Worm (Caenorhabditis elegans) whole organism, L1 larva: Measurements from ENCODE around the gene F20D6.12.

Experiments used
- aha-1 ChIP-seq: fragments of 150-350 bp; optimal IDR thresholded peaks from 2 replicates; lab custom pipeline; 2014; ENCODE audit warnings: missing biosample characterization, missing genetic modification characterization
- elt-3 ChIP-seq, 6 experiments: fragments of 150-350 bp in 1 of 6; sonication (generic microtip); optimal IDR thresholded peaks; 2 replicates each; lab custom pipeline; 2017 to 2018; ENCODE audit warnings: missing biosample characterization in 6 of 6, missing genetic modification characterization in 6 of 6, inconsistent platforms in 1 of 6
- fkh-10 ChIP-seq: sonication (generic microtip); optimal IDR thresholded peaks from 2 replicates; lab custom pipeline; 2017; ENCODE audit warnings: missing biosample characterization, missing genetic modification reagents, missing genetic modification characterization
- fkh-4 ChIP-seq: sonication (generic microtip); optimal IDR thresholded peaks from 2 replicates; lab custom pipeline; 2016; ENCODE audit warnings: missing compliant biosample characterization, missing genetic modification characterization, borderline replicate concordance
- nhr-237 ChIP-seq: fragments of 150-350 bp; optimal IDR thresholded peaks from 2 replicates; lab custom pipeline; 2014; ENCODE audit warnings: missing biosample characterization, missing genetic modification characterization
- nhr-76 ChIP-seq: sonication (generic microtip); optimal IDR thresholded peaks from 2 replicates; lab custom pipeline; 2017; ENCODE audit warnings: missing biosample characterization, missing genetic modification characterization
- snpc-4 ChIP-seq: fragments of 150-350 bp; optimal IDR thresholded peaks from 2 replicates; lab custom pipeline; 2014; ENCODE audit warnings: missing biosample characterization, missing genetic modification characterization
- unc-62 ChIP-seq: fragments of 150-350 bp; optimal IDR thresholded peaks from 2 replicates; lab custom pipeline; 2014; ENCODE audit warnings: missing biosample characterization, missing genetic modification reagents, missing genetic modification characterization
- unc-86 ChIP-seq: sonication (generic microtip); optimal IDR thresholded peaks from 2 replicates; lab custom pipeline; 2016; ENCODE audit warnings: missing genetic modification characterization, missing compliant biosample characterization

DNA sequence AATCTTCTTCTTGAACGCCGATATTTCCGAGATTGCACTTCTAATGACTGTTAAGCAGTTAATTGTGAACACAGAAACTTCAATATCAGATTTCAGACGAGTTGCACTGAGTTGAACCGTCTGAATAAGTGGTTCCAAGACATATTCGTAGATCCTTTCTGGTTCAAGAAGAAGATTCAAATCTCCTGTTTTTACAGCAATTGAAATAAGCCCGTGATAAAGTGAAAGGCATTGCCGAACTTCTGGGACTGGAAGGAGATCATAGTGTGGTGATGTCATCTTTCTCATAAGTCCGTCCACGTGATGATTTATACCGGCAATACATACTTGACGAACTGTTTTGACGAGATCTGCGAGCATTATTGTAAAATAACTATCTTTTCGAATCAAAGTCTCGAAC is 29.6 kb upstream of the F20D6.12 start:
- TF ChIP-seq snpc-4 (tag; lab: Kevin White, UChicago), result no peak
- TF ChIP-seq fkh-10 (GFP tag; lab: Kevin White, UChicago), result no peak
- TF ChIP-seq fkh-4 (tag; lab: Kevin White, UChicago), result no peak
- no peak for TF ChIP-seq nhr-237 (tag; lab: Kevin White, UChicago)
- no peak for TF ChIP-seq nhr-76 (tag; lab: Kevin White, UChicago)
- no peak for TF ChIP-seq unc-62 (GFP tag; lab: Kevin White, UChicago)
- TF ChIP-seq elt-3 (tag; optimal IDR thresholded peaks at IDR 0.05; lab: Kevin White, UChicago), result no peak
- no peak for TF ChIP-seq aha-1 (tag; lab: Kevin White, UChicago)
- TF ChIP-seq unc-86 (tag; lab: Kevin White, UChicago), result no peak
